Fruit fly (Drosophila melanogaster) whole organism, embryonic: ENCODE measurements around the gene Sema5c.
A peak's percentile ranks its signal among the peaks of the same experiment; 100 is the strongest.

ENCODE experiments used
- Ada2b ChIP-seq: fragments of 200-800 bp; sonication (Bioruptor generic); IDR thresholded peaks from 2 replicates; pipeline ENCODE4 v1.3.6; 2022; ENCODE audit warnings: missing biosample characterization, missing genetic modification characterization
- Atf-2 ChIP-seq: fragments of 200-800 bp; sonication (Bioruptor generic); optimal IDR thresholded peaks from 2 replicates; lab custom pipeline; 2016; ENCODE audit warnings: missing biosample characterization, missing genetic modification characterization
- CG10267 ChIP-seq: fragments of 200-800 bp; sonication (Bioruptor generic); optimal IDR thresholded peaks from 2 replicates; lab custom pipeline; 2018; ENCODE audit warnings: missing biosample characterization, mild to moderate bottlenecking, missing genetic modification characterization, moderate library complexity
- CG10366 ChIP-seq: fragments of 200-800 bp; sonication (Bioruptor generic); IDR thresholded peaks from 2 replicates; pipeline ENCODE4 v1.3.6; 2022; ENCODE audit warnings: missing biosample characterization, missing genetic modification characterization
- CG10431 ChIP-seq: fragments of 200-800 bp; sonication (Bioruptor generic); optimal IDR thresholded peaks from 3 replicates; lab custom pipeline; 2018; ENCODE audit warnings: missing biosample characterization, mild to moderate bottlenecking, missing genetic modification characterization
- CG10654 ChIP-seq: fragments of 200-800 bp; sonication (Bioruptor generic); optimal IDR thresholded peaks from 2 replicates; lab custom pipeline; 2016; ENCODE audit warnings: missing biosample characterization, missing genetic modification characterization
- CG12104 ChIP-seq: fragments of 200-800 bp; sonication (Bioruptor generic); optimal IDR thresholded peaks from 3 replicates; lab custom pipeline; 2016; ENCODE audit warnings: missing biosample characterization, missing genetic modification characterization
- CG12769 ChIP-seq: fragments of 200-800 bp; sonication (Bioruptor generic); optimal IDR thresholded peaks from 2 replicates; lab custom pipeline; 2019; ENCODE audit warnings: missing biosample characterization, mild to moderate bottlenecking, missing genetic modification characterization, moderate library complexity
- CG1647 ChIP-seq: fragments of 200-800 bp; sonication (Bioruptor generic); optimal IDR thresholded peaks from 3 replicates; lab custom pipeline; 2016; ENCODE audit warnings: missing biosample characterization, missing genetic modification characterization
- CG17802 ChIP-seq: fragments of 200-800 bp; sonication (Bioruptor generic); optimal IDR thresholded peaks from 2 replicates; lab custom pipeline; 2018; ENCODE audit warnings: missing biosample characterization, mild to moderate bottlenecking, missing genetic modification characterization, moderate library complexity
- CG2199 ChIP-seq: fragments of 200-800 bp; sonication (Bioruptor generic); IDR thresholded peaks from 3 replicates; pipeline ENCODE4 v1.3.6; 2022; ENCODE audit warnings: missing biosample characterization, missing genetic modification characterization
- CG2889 ChIP-seq: fragments of 200-800 bp; sonication (Bioruptor generic); IDR thresholded peaks from 3 replicates; pipeline ENCODE4 v1.3.6; 2022; ENCODE audit warnings: missing biosample characterization, missing genetic modification characterization
- CG30431 ChIP-seq: fragments of 200-800 bp; sonication (Bioruptor generic); optimal IDR thresholded peaks from 2 replicates; lab custom pipeline; 2017; ENCODE audit warnings: missing biosample characterization, missing genetic modification characterization
- CG31224 ChIP-seq: fragments of 200-800 bp; sonication (Bioruptor generic); IDR thresholded peaks from 2 replicates; pipeline ENCODE4 v1.3.6; 2022; ENCODE audit warnings: missing biosample characterization, missing genetic modification characterization
- CG34376 ChIP-seq: fragments of 200-800 bp; sonication (Bioruptor generic); optimal IDR thresholded peaks from 2 replicates; lab custom pipeline; 2018; ENCODE audit warnings: missing biosample characterization, mild to moderate bottlenecking, missing genetic modification characterization
- CG3726 ChIP-seq: fragments of 200-800 bp; sonication (Bioruptor generic); IDR thresholded peaks from 3 replicates; pipeline ENCODE4, ENCODE4 v1.3.6; 2022; ENCODE audit warnings: missing biosample characterization, missing genetic modification characterization
- CG6272 ChIP-seq: fragments of 200-800 bp; sonication (Bioruptor generic); IDR thresholded peaks from 2 replicates; pipeline ENCODE4 v1.3.6; 2022; ENCODE audit warnings: missing biosample characterization, missing genetic modification characterization
- CG7556 ChIP-seq: fragments of 200-800 bp; sonication (Bioruptor generic); optimal IDR thresholded peaks from 2 replicates; lab custom pipeline; 2017; ENCODE audit warnings: missing biosample characterization, mild to moderate bottlenecking, missing genetic modification characterization
- CG7963 ChIP-seq: fragments of 200-800 bp; sonication (Bioruptor generic); IDR thresholded peaks from 3 replicates; pipeline ENCODE4 v1.3.6; 2022; ENCODE audit warnings: missing biosample characterization, missing genetic modification characterization; ENCODE audit not compliant: partially characterized antibody
- CG9876 ChIP-seq: fragments of 200-800 bp; sonication (Bioruptor generic); optimal IDR thresholded peaks from 2 replicates; lab custom pipeline; 2016; ENCODE audit warnings: missing biosample characterization, missing genetic modification characterization
- CTCF ChIP-seq: fragments of 200-800 bp; sonication (Bioruptor generic); optimal IDR thresholded peaks from 2 replicates; lab custom pipeline; 2017; ENCODE audit warnings: missing biosample characterization, mild to moderate bottlenecking, missing genetic modification characterization, moderate library complexity
- Dek ChIP-seq: fragments of 200-800 bp; sonication (Bioruptor generic); optimal IDR thresholded peaks from 3 replicates; lab custom pipeline; 2019; ENCODE audit warnings: missing biosample characterization, mild to moderate bottlenecking, missing genetic modification characterization, moderate library complexity
- Doc3 ChIP-seq: fragments of 200-800 bp; sonication (Bioruptor generic); IDR thresholded peaks from 3 replicates; pipeline ENCODE4 v1.3.6; 2022; ENCODE audit warnings: missing biosample characterization, missing genetic modification characterization; ENCODE audit not compliant: partially characterized antibody
- Gsc ChIP-seq: fragments of 200-800 bp; sonication (Bioruptor generic); IDR thresholded peaks from 2 replicates; pipeline ENCODE4 v1.3.6; 2022; ENCODE audit warnings: missing biosample characterization, missing genetic modification characterization
- HLH4C ChIP-seq: fragments of 200-800 bp; sonication (Bioruptor generic); IDR thresholded peaks from 3 replicates; pipeline ENCODE4 v1.3.6; 2022; ENCODE audit warnings: missing biosample characterization, missing genetic modification characterization; ENCODE audit not compliant: partially characterized antibody
- MTF-1 ChIP-seq: fragments of 200-800 bp; sonication (Bioruptor generic); optimal IDR thresholded peaks from 2 replicates; lab custom pipeline; 2018; ENCODE audit warnings: missing biosample characterization, mild to moderate bottlenecking, missing genetic modification characterization, borderline replicate concordance
- Mad ChIP-seq: fragments of 200-800 bp; sonication (Bioruptor generic); optimal IDR thresholded peaks from 2 replicates; lab custom pipeline; 2016; ENCODE audit warnings: missing biosample characterization, missing genetic modification characterization
- Med ChIP-seq: fragments of 200-800 bp; sonication (Bioruptor generic); peaks from one replicate; lab custom pipeline; 2016; ENCODE audit warnings: missing biosample characterization, missing genetic modification characterization, mild to moderate bottlenecking, inconsistent platforms, moderate library complexity
- NC2α ChIP-seq: fragments of 200-800 bp; sonication (Bioruptor generic); optimal IDR thresholded peaks from 2 replicates; lab custom pipeline; 2016; ENCODE audit warnings: missing biosample characterization, missing genetic modification characterization
- NFAT ChIP-seq: fragments of 200-800 bp; sonication (Bioruptor generic); IDR thresholded peaks from 2 replicates; pipeline ENCODE4 v1.3.6; 2022; ENCODE audit warnings: missing biosample characterization, missing genetic modification characterization
- Nf-YB ChIP-seq: fragments of 200-800 bp; sonication (Bioruptor generic); optimal IDR thresholded peaks from 3 replicates; lab custom pipeline; 2019; ENCODE audit warnings: missing biosample characterization, mild to moderate bottlenecking, missing genetic modification characterization, moderate library complexity
- Opbp ChIP-seq: fragments of 200-800 bp; sonication (Bioruptor generic); IDR thresholded peaks from 3 replicates; pipeline ENCODE4 v1.3.6; 2022; ENCODE audit warnings: missing biosample characterization, missing genetic modification characterization; ENCODE audit not compliant: partially characterized antibody
- Poxn ChIP-seq: fragments of 200-800 bp; sonication (Bioruptor generic); IDR thresholded peaks from 2 replicates; pipeline ENCODE4 v1.3.6; 2022; ENCODE audit warnings: missing biosample characterization, missing genetic modification characterization
- Sry-δ ChIP-seq: fragments of 200-800 bp; sonication (Bioruptor generic); optimal IDR thresholded peaks from 2 replicates; lab custom pipeline; 2016; ENCODE audit warnings: missing biosample characterization, missing genetic modification characterization
- ara ChIP-seq: fragments of 200-800 bp; sonication (Bioruptor generic); IDR thresholded peaks from 2 replicates; pipeline ENCODE4 v1.3.6; 2022; ENCODE audit warnings: missing biosample characterization, missing genetic modification characterization
- crp ChIP-seq, 2 experiments: fragments of 200-800 bp; sonication (Bioruptor generic); optimal IDR thresholded peaks; 2 replicates in 1 of 2; 3 replicates in 1 of 2; lab custom pipeline; 2017; ENCODE audit warnings: missing biosample characterization in 2 of 2, missing genetic modification characterization in 2 of 2, mild to moderate bottlenecking in 1 of 2, moderate library complexity in 1 of 2
- gro ChIP-seq: fragments of 200-800 bp; sonication (Bioruptor generic); optimal IDR thresholded peaks from 2 replicates; lab custom pipeline; 2016; ENCODE audit warnings: missing biosample characterization, missing genetic modification characterization
- jing ChIP-seq: fragments of 200-800 bp; sonication (Bioruptor generic); optimal IDR thresholded peaks from 2 replicates; lab custom pipeline; 2018; ENCODE audit warnings: missing biosample characterization, mild to moderate bottlenecking, missing genetic modification characterization
- kni ChIP-seq: fragments of 200-800 bp; sonication (Bioruptor generic); optimal IDR thresholded peaks from 3 replicates; lab custom pipeline; 2017; ENCODE audit warnings: mild to moderate bottlenecking, missing biosample characterization, missing genetic modification reagents, missing genetic modification characterization
- lbe ChIP-seq: fragments of 200-800 bp; sonication (Bioruptor generic); optimal IDR thresholded peaks from 2 replicates; lab custom pipeline; 2016; ENCODE audit warnings: missing biosample characterization, mild to moderate bottlenecking, missing genetic modification characterization
- rib ChIP-seq: fragments of 200-800 bp; sonication (Bioruptor generic); IDR thresholded peaks from 2 replicates; pipeline ENCODE4 v1.3.6; 2022; ENCODE audit warnings: missing biosample characterization, missing genetic modification characterization
- row ChIP-seq: fragments of 200-800 bp; sonication (Bioruptor generic); IDR thresholded peaks from 3 replicates; pipeline ENCODE4 v1.3.6; 2022; ENCODE audit warnings: missing biosample characterization, missing genetic modification characterization
- sd ChIP-seq: fragments of 200-800 bp; sonication (Bioruptor generic); optimal IDR thresholded peaks from 3 replicates; lab custom pipeline; 2018; ENCODE audit warnings: missing biosample characterization, mild to moderate bottlenecking, missing genetic modification characterization, moderate library complexity
- sens ChIP-seq: fragments of 200-800 bp; sonication (Bioruptor generic); peaks from one replicate; lab custom pipeline; 2016; ENCODE audit warnings: missing biosample characterization, missing genetic modification characterization
- slbo ChIP-seq: fragments of 200-800 bp; sonication (Bioruptor generic); IDR thresholded peaks from 2 replicates; pipeline ENCODE4 v1.3.6; 2022; ENCODE audit warnings: missing biosample characterization, missing genetic modification characterization
- sna ChIP-seq: fragments of 200-800 bp; sonication (Bioruptor generic); IDR thresholded peaks from 2 replicates; pipeline ENCODE4 v1.3.6; 2022; ENCODE audit warnings: missing biosample characterization, missing genetic modification characterization; ENCODE audit not compliant: partially characterized antibody
- ssp ChIP-seq: fragments of 200-800 bp; sonication (Bioruptor generic); IDR thresholded peaks from 2 replicates; pipeline ENCODE4 v1.3.6; 2022; ENCODE audit warnings: missing biosample characterization, missing genetic modification characterization
- twi ChIP-seq: fragments of 200-800 bp; optimal IDR thresholded peaks from 2 replicates; lab custom pipeline; 2019; ENCODE audit warnings: missing biosample characterization, mild to moderate bottlenecking, missing genetic modification characterization, moderate library complexity
- vvl ChIP-seq: fragments of 200-800 bp; sonication (Bioruptor generic); IDR thresholded peaks from 2 replicates; pipeline ENCODE4 v1.3.6; 2022; ENCODE audit warnings: missing biosample characterization, missing genetic modification characterization
- wek ChIP-seq: fragments of 200-800 bp; sonication (Bioruptor generic); optimal IDR thresholded peaks from 3 replicates; lab custom pipeline; 2018; ENCODE audit warnings: missing biosample characterization, mild to moderate bottlenecking, missing genetic modification characterization, moderate library complexity

Gene Sema5c

DNA sequence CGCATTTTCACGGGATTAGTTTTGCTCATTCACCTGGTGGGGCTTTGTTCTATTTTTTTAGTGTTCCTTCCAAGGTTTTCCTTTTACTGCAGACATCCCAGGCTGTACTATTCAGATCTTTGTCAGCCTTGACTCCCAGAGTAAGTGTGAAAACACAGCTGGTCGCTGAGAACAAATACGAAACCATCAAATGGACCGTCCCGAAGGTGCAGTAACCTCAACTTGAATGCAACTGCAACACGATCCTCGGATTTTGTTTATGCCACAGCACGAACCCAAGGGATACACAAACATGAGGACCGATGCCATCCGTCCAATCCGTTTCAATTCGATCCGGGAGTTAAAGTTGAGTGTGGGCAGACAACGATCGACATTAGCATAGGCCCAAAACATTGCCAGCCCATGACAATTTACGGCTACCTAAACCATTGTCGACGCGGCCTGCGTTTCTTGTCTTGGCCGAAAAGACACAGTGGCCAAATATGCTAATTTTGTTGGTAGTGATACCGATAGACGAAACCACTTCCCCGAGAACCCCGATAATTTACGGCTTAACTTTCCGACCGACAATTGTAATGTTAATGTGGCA, 1.6 kb upstream of the Sema5c start (continued):
- TF ChIP-seq sd (tag; lab: Kevin White, UChicago): no peak
- no peak for TF ChIP-seq CG2889 (GFP tag; lab: Robert Waterston, UW)
- no peak for TF ChIP-seq sna (GFP tag; lab: Robert Waterston, UW)
- no peak for TF ChIP-seq crp (GFP tag; optimal IDR thresholded peaks at IDR 0.05; lab: Kevin White, UChicago)
- TF ChIP-seq CG3726 (GFP tag; lab: Robert Waterston, UW): no peak
- TF ChIP-seq Sry-δ: no peak
- TF ChIP-seq CG9876 (GFP tag; lab: Kevin White, UChicago): no peak
- TF ChIP-seq CG10267: no peak
- TF ChIP-seq Opbp (GFP tag; lab: Robert Waterston, UW): no peak
- no peak for TF ChIP-seq Nf-YB (GFP tag; lab: Kevin White, UChicago)
- TF ChIP-seq kni: peak; percentile 33
- peak; percentile 54; the same call in 1 of the 2 replicates for TF ChIP-seq vvl (GFP tag; lab: Robert Waterston, UW)

DNA sequence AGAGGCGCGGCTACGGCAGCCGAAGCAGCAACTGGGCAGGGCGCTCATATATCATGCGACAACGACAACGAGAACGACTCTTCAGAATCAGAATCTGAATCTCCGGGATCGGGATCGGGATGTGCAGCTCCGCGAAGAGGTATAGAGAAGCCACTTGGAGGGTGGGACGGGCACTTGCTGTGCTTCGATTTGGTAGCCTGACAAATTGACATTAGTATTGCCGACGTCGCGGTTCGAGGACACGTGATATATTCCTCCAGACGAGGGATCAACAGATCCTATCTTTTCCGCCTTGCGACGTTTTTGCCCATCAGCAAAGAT, 851 bp upstream of the Sema5c start:
- TF ChIP-seq gro (GFP tag; lab: Kevin White, UChicago) (no peak), NC2α (GFP tag; lab: Kevin White, UChicago) (no peak), Atf-2 (GFP tag; lab: Kevin White, UChicago) (no peak), CG6272 (GFP tag; lab: Robert Waterston, UW) (0 out of 2 replicates have a peak, but pooled peaks have one; percentile 9), ssp (no peak), CG30431 (GFP tag; lab: Kevin White, UChicago) (no peak), jing (GFP tag; lab: Kevin White, UChicago) (no peak), CG34376 (no peak), HLH4C (GFP tag; lab: Robert Waterston, UW) (no peak), CG12104 (GFP tag; lab: Kevin White, UChicago) (no peak), Gsc (GFP tag; lab: Robert Waterston, UW) (no peak), sens (GFP tag; lab: Kevin White, UChicago) (no peak), CG7556 (GFP tag; lab: Kevin White, UChicago) (no peak), Nf-YB (GFP tag; lab: Kevin White, UChicago) (no peak), CG10431 (GFP tag; lab: Kevin White, UChicago) (no peak), CG31224 (GFP tag; lab: Robert Waterston, UW) (peak; percentile 24; the same call in 1 of the 2 replicates), CG17802 (tag; lab: Kevin White, UChicago) (no peak), NFAT (0 out of 2 replicates have a peak, but pooled peaks have one; percentile 34), Opbp (GFP tag; lab: Robert Waterston, UW) (no peak), slbo (GFP tag; lab: Robert Waterston, UW) (no peak), CG12769 (peak; percentile 65), Poxn (GFP tag; lab: Robert Waterston, UW) (no peak), Mad (GFP tag; lab: Kevin White, UChicago) (no peak), twi (no peak), rib (GFP tag; lab: Robert Waterston, UW) (peak; percentile 47; the same call in 1 of the 2 replicates), ara (GFP tag; lab: Robert Waterston, UW) (no peak), crp (GFP tag; optimal IDR thresholded peaks at IDR 0.05; lab: Kevin White, UChicago) (no peak), CG7963 (GFP tag; lab: Robert Waterston, UW) (no peak), MTF-1 (GFP tag; lab: Kevin White, UChicago) (no peak), Med (GFP tag; lab: Kevin White, UChicago) (peak; percentile 85), Doc3 (GFP tag; lab: Robert Waterston, UW) (no peak), wek (GFP tag; lab: Kevin White, UChicago) (no peak), row (GFP tag; lab: Robert Waterston, UW) (no peak), Ada2b (0 out of 2 replicates have a peak, but pooled peaks have one; percentile 0), CTCF (GFP tag; lab: Kevin White, UChicago) (no peak), Dek (tag; lab: Kevin White, UChicago) (no peak), CG10366 (GFP tag; lab: Robert Waterston, UW) (no peak), CG2199 (GFP tag; lab: Robert Waterston, UW) (peak; percentile 71; the same call in 1 of the 3 replicates), CG1647 (GFP tag; lab: Kevin White, UChicago) (no peak), CG10654 (GFP tag; lab: Kevin White, UChicago) (no peak), lbe (GFP tag; lab: Kevin White, UChicago) (no peak)
